Worm (Caenorhabditis elegans) whole organism, early embryonic: ENCODE results near the gene glb-29.
A peak's percentile ranks its signal among the peaks of the same experiment; 100 is the strongest.

Experiments
- B0310.2 ChIP-seq: sonication (generic microtip); optimal IDR thresholded peaks from 2 replicates; lab custom pipeline; 2016; ENCODE audit warnings: mild to moderate bottlenecking, missing genetic modification characterization, missing compliant biosample characterization
- F13C5.2 ChIP-seq: sonication (generic microtip); optimal IDR thresholded peaks from 2 replicates; lab custom pipeline; 2017; ENCODE audit warnings: mild to moderate bottlenecking, missing genetic modification characterization, inconsistent platforms, missing compliant biosample characterization
- aly-1 ChIP-seq: sonication (generic microtip); optimal IDR thresholded peaks from 2 replicates; lab custom pipeline; 2016; ENCODE audit warnings: missing genetic modification characterization, missing compliant biosample characterization
- ama-1 ChIP-seq: fragments of 150-350 bp; optimal IDR thresholded peaks from 2 replicates; lab custom pipeline; 2014
- ceh-13 ChIP-seq: fragments of 200-800 bp; sonication (Bioruptor generic); optimal IDR thresholded peaks from 2 replicates; lab custom pipeline; 2018; ENCODE audit warnings: mild to moderate bottlenecking, missing genetic modification characterization, missing compliant biosample characterization
- ceh-36 ChIP-seq: sonication (generic microtip); optimal IDR thresholded peaks from 2 replicates; lab custom pipeline; 2016; ENCODE audit warnings: missing genetic modification characterization, inconsistent platforms, missing compliant biosample characterization
- ets-7 ChIP-seq: sonication (generic microtip); optimal IDR thresholded peaks from 2 replicates; lab custom pipeline; 2016; ENCODE audit warnings: missing genotype, missing genetic modification characterization, missing compliant biosample characterization
- flt-1 ChIP-seq: fragments of 200-800 bp; sonication (Bioruptor generic); IDR thresholded peaks from 2 replicates; pipeline ENCODE4 v1.3.6; 2022; ENCODE audit warnings: missing genetic modification characterization, missing compliant biosample characterization
- hmbx-1 ChIP-seq: sonication (generic microtip); optimal IDR thresholded peaks from 2 replicates; lab custom pipeline; 2016; ENCODE audit warnings: mild to moderate bottlenecking, missing genetic modification characterization, missing compliant biosample characterization
- hmg-4 ChIP-seq: fragments of 200-800 bp; sonication (Bioruptor generic); optimal IDR thresholded peaks from 2 replicates; lab custom pipeline; 2018; ENCODE audit warnings: mild to moderate bottlenecking, missing genetic modification characterization, missing compliant biosample characterization
- hnd-1 ChIP-seq: sonication (generic microtip); optimal IDR thresholded peaks from 2 replicates; lab custom pipeline; 2016; ENCODE audit warnings: missing genetic modification characterization, missing compliant biosample characterization
- pes-1 ChIP-seq: fragments of 200-800 bp; sonication (Bioruptor generic); IDR thresholded peaks from 2 replicates; pipeline ENCODE4 v1.3.6; 2022; ENCODE audit warnings: missing genetic modification reagents, missing genetic modification characterization, missing compliant biosample characterization
- scrt-1 ChIP-seq: fragments of 200-800 bp; sonication (Bioruptor generic); IDR thresholded peaks from 2 replicates; pipeline ENCODE4 v1.3.6; 2022; ENCODE audit warnings: missing genetic modification characterization, missing compliant biosample characterization
- sea-1 ChIP-seq: fragments of 200-800 bp; sonication (Bioruptor generic); conservative IDR thresholded peaks from 2 replicates; pipeline ENCODE4 v1.3.6; 2022; ENCODE audit warnings: missing genetic modification characterization, missing compliant biosample characterization
- tbx-11 ChIP-seq: fragments of 200-800 bp; sonication (Bioruptor generic); IDR thresholded peaks from 2 replicates; pipeline ENCODE4 v1.3.6; 2022; ENCODE audit warnings: missing genetic modification characterization, missing compliant biosample characterization
- tbx-37 ChIP-seq: fragments of 200-800 bp; sonication (Bioruptor generic); conservative IDR thresholded peaks from 2 replicates; pipeline ENCODE4 v1.3.6; 2022; ENCODE audit warnings: missing genetic modification reagents, missing genetic modification characterization, missing compliant biosample characterization
- tra-4 ChIP-seq: sonication (generic microtip); optimal IDR thresholded peaks from 2 replicates; lab custom pipeline; 2017; ENCODE audit warnings: missing genetic modification characterization, missing compliant biosample characterization

The glb-29 gene

ce11 chrII:11980110-11980509 lies 28.8 kb upstream of the glb-29 start:
- TF ChIP-seq pes-1 (GFP tag; lab: Robert Waterston, UW) (0 out of 2 replicates have a peak, but pooled peaks have one; percentile 41), flt-1 (GFP tag; lab: Robert Waterston, UW) (no peak), F13C5.2 (tag; lab: Kevin White, UChicago) (peak; percentile 62), ama-1 (lab: Kevin White, UChicago) (no peak), tbx-37 (GFP tag; lab: Robert Waterston, UW) (0 out of 2 replicates have a peak, but pooled peaks have one; percentile 35)

ce11 chrII:11988724-11989123 lies 20.1 kb upstream of the glb-29 start, which contains the start of gene Y17G7B.3:
Gene Y17G7B.3, plus strand, starts transcription at chrII:11989024.
- TF ChIP-seq aly-1 (tag; lab: Kevin White, UChicago), result no peak
- no peak for TF ChIP-seq scrt-1 (GFP tag; lab: Robert Waterston, UW)
- TF ChIP-seq tbx-37 (GFP tag; lab: Robert Waterston, UW), result no peak
- TF ChIP-seq hnd-1 (tag; lab: Kevin White, UChicago), result no peak
- TF ChIP-seq ets-7 (tag; lab: Kevin White, UChicago), result no peak
- TF ChIP-seq flt-1 (GFP tag; lab: Robert Waterston, UW), result no peak
- peak; percentile 37 for TF ChIP-seq ama-1 (lab: Kevin White, UChicago)

ce11 chrII:11992701-11993100 lies 16.2 kb upstream of the glb-29 start, which contains the start of gene dhps-1:
Gene dhps-1, plus strand, starts transcription at chrII:11993001.
- no peak for TF ChIP-seq ets-7 (tag; lab: Kevin White, UChicago)
- no peak for TF ChIP-seq flt-1 (GFP tag; lab: Robert Waterston, UW)
- TF ChIP-seq tbx-11 (GFP tag; lab: Robert Waterston, UW), result no peak
- no peak for TF ChIP-seq ama-1 (lab: Kevin White, UChicago)

- no peak for TF ChIP-seq hnd-1 (tag; lab: Kevin White, UChicago)
- TF ChIP-seq sea-1 (GFP tag; lab: Robert Waterston, UW), result no peak
- TF ChIP-seq scrt-1 (GFP tag; lab: Robert Waterston, UW), result no peak
- TF ChIP-seq aly-1 (tag; lab: Kevin White, UChicago), result no peak
- TF ChIP-seq ets-7 (tag; lab: Kevin White, UChicago), result no peak
- TF ChIP-seq ceh-13 (GFP tag; lab: Kevin White, UChicago), result no peak
- TF ChIP-seq ama-1 (lab: Kevin White, UChicago), result no peak
- no peak for TF ChIP-seq ceh-36 (tag; lab: Kevin White, UChicago)
- TF ChIP-seq hmbx-1 (tag; lab: Kevin White, UChicago), result no peak
- no peak for TF ChIP-seq pes-1 (GFP tag; lab: Robert Waterston, UW)
Measured at ce11 chrII:11994940-11995339, 13.9 kb upstream of the glb-29 start.

- TF ChIP-seq ama-1 (lab: Kevin White, UChicago) (no peak), aly-1 (tag; lab: Kevin White, UChicago) (no peak), flt-1 (GFP tag; lab: Robert Waterston, UW) (no peak), hmg-4 (GFP tag; lab: Kevin White, UChicago) (no peak), ets-7 (tag; lab: Kevin White, UChicago) (no peak), tbx-11 (GFP tag; lab: Robert Waterston, UW) (no peak), pes-1 (GFP tag; lab: Robert Waterston, UW) (no peak), hnd-1 (tag; lab: Kevin White, UChicago) (no peak), hmbx-1 (tag; lab: Kevin White, UChicago) (no peak), scrt-1 (GFP tag; lab: Robert Waterston, UW) (no peak), F13C5.2 (tag; lab: Kevin White, UChicago) (no peak), tbx-37 (GFP tag; lab: Robert Waterston, UW) (no peak), B0310.2 (tag; lab: Kevin White, UChicago) (no peak), ceh-13 (GFP tag; lab: Kevin White, UChicago) (no peak)
Measured at ce11 chrII:11998903-11999302, 10.0 kb upstream of the glb-29 start, which contains the start of gene Y17G7B.23. Gene Y17G7B.23, plus strand, starts transcription at chrII:11999203.

- no peak for TF ChIP-seq pes-1 (GFP tag; lab: Robert Waterston, UW)
- no peak for TF ChIP-seq tbx-37 (GFP tag; lab: Robert Waterston, UW)
- TF ChIP-seq sea-1 (GFP tag; lab: Robert Waterston, UW), result no peak
- TF ChIP-seq tra-4 (tag; lab: Kevin White, UChicago), result no peak
Measured at ce11 chrII:12005981-12006380, 2.9 kb upstream of the glb-29 start.

- TF ChIP-seq hmg-4 (GFP tag; lab: Kevin White, UChicago) (no peak), hmbx-1 (tag; lab: Kevin White, UChicago) (no peak), ceh-36 (tag; lab: Kevin White, UChicago) (no peak), tbx-11 (GFP tag; lab: Robert Waterston, UW) (no peak), flt-1 (GFP tag; lab: Robert Waterston, UW) (no peak), ama-1 (lab: Kevin White, UChicago) (no peak), hnd-1 (tag; lab: Kevin White, UChicago) (no peak)
Measured at ce11 chrII:12006575-12007098, 2.2 kb upstream of the glb-29 start, which contains the start of gene mcm-2. Gene mcm-2, minus strand, starts transcription at chrII:12006625.

- TF ChIP-seq F13C5.2 (tag; lab: Kevin White, UChicago) (peak; percentile 22), flt-1 (GFP tag; lab: Robert Waterston, UW) (no peak), ets-7 (tag; lab: Kevin White, UChicago) (no peak)
Measured at ce11 chrII:12023315-12023878, 14.5 kb downstream of the glb-29 start, which contains the start of gene Y17G7B.12. Gene Y17G7B.12, plus strand, starts transcription at chrII:12023861.
